Fruit fly (Drosophila melanogaster): Measurements from ENCODE around the gene GILT2.

Gene GILT2

DNA sequence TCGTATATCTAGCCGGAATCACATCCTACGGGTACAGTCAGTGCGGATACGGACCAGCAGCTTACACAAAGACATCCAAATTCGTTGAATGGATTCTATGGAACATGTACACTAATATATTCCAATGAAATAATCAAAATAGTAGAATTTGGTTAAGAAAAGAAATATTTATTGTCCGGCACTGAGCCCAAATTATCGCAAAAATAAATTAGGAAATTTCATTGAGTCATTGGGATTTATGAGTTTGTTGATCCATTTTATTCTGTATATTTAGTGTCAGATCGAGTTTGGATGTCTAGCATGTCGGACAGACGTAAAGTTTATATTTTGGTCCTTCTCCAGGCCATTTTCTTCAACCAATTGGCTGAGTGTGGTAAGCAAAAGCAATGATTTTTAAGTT is 5.1 kb downstream of the GILT2 start, which contains the start of gene CG18754:
Gene CG18754 (plus strand): TSS at position 301 of the 400 bp plus-strand sequence.
- TF ChIP-seq CG9705 (GFP tag; optimal IDR thresholded peaks at IDR 0.05) (no peak), dsf (GFP tag; optimal IDR thresholded peaks at IDR 0.05; ENCODE audit: borderline replicate concordance) (no peak), jim (GFP tag; optimal IDR thresholded peaks at IDR 0.05) (no peak), br (GFP tag; optimal IDR thresholded peaks at IDR 0.05) (no peak), Hr83 (GFP tag; optimal IDR thresholded peaks at IDR 0.05; ENCODE audit: poor library complexity, severe bottlenecking) (no peak), HLH106 (tag; optimal IDR thresholded peaks at IDR 0.05) (no peak)

DNA sequence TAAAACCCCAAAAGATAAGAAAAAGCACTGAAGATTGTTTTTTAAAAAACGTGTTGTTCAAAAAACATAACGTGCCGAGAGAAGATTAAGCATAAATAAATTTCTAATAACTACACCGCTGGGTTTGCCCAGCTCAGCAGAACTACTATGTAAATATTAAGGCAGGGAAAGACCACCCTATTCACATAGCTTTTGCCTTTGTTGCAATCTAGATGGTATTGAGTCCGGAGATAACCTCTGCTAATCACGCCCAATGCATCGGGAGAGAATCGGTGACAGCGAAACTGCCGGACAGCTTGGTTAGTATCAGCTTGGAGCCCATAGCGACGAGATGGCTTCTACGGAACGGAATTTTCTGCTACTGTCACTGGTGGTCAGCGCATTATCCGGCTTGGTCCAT is 7.3 kb downstream of the GILT2 start, which contains the start of gene SPE:
Gene SPE (plus strand): TSS at position 301 of the 400 bp plus-strand sequence.
- TF ChIP-seq Rel (GFP tag; optimal IDR thresholded peaks at IDR 0.05) (no peak), Rel (tag; optimal IDR thresholded peaks at IDR 0.05) (peak; percentile 68), CG9705 (GFP tag; optimal IDR thresholded peaks at IDR 0.05) (no peak), Abd-B (GFP tag; optimal IDR thresholded peaks at IDR 0.05) (no peak)

DNA sequence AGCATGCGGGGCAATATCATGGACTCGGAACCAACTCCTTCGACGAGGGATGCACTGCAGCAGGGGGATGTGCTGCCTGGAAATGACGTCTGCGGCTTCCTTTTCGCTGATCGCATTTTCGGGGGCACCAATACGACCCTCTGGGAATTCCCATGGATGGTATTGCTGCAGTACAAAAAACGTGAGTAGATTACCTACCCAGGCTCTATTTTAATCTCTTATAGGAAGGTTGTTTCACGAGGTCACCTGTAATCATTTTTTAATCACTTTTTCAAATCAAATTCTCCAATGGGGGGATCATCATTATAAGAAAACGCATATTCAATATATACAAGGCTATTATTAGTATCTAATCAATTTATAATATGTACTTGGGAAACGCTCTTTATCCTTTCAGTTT is 8.2 kb downstream of the GILT2 start:
- TF ChIP-seq Myc (optimal IDR thresholded peaks at IDR 0.05) (no peak), Rel (GFP tag; optimal IDR thresholded peaks at IDR 0.05) (no peak), Rel (tag; optimal IDR thresholded peaks at IDR 0.05) (peak; percentile 86)

DNA sequence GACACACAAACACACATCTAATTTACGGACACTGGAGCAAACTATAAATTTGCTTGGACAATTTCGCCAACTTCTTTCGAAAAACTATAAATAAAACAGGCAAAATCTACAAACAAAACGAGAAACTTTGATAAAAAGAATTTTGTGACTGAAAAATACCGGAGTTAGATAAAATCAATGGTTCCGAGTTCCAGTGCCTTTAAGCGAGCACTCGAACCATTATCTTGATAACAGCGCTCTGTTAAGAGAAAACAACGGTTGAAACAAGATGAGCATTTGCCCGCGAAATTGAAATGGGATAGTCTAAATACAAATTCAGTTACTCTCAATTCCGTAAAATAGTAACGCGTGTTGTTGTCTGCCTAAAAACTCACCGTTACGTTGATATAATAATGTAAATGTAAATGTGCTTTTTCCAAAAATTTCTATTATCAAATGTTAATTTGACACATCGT is 15.9 kb downstream of the GILT2 start, which contains the start of gene CG10254:
Gene CG10254 (minus strand): TSS at position 405 of the 455 bp plus-strand sequence.
- TF ChIP-seq br (GFP tag; optimal IDR thresholded peaks at IDR 0.05) (no peak), GATAd (GFP tag; optimal IDR thresholded peaks at IDR 0.05) (no peak), Hr78 (GFP tag; optimal IDR thresholded peaks at IDR 0.05) (no peak), Dif (GFP tag; optimal IDR thresholded peaks at IDR 0.05; ENCODE audit: partially characterized antibody) (no peak), ey (GFP tag; optimal IDR thresholded peaks at IDR 0.05) (no peak), Myc (optimal IDR thresholded peaks at IDR 0.05) (no peak), Jra (GFP tag; optimal IDR thresholded peaks at IDR 0.05) (no peak)

DNA sequence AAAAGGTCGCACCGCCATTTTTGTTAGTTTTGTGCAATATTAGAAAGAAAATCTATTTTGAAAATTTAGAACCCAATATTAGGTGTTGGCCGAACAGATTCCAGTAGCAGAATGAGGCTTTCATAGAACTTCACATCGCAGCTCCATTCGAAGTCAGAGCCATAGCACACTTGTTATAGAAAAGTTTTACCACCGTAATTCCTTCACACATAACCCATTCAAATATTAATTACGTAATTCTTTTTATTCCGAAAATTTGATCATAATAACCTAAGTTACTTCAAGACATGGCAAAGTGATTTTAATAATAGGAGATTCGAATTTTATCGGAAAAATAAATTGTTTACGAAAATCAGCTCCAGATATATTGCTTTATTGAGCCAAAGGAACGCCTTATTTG is 17.4 kb downstream of the GILT2 start, which contains the start of gene CG10252:
Gene CG10252 (minus strand): TSS at position 101 of the 400 bp plus-strand sequence.
- TF ChIP-seq fru (GFP tag; optimal IDR thresholded peaks at IDR 0.05) (no peak), h (GFP tag; optimal IDR thresholded peaks at IDR 0.05) (no peak), Abd-B (GFP tag; optimal IDR thresholded peaks at IDR 0.05) (no peak), dmrt93B (GFP tag; optimal IDR thresholded peaks at IDR 0.05) (no peak), usp (GFP tag; optimal IDR thresholded peaks at IDR 0.05) (no peak), lola (GFP tag; optimal IDR thresholded peaks at IDR 0.05) (no peak), dl (GFP tag; optimal IDR thresholded peaks at IDR 0.05; ENCODE audit: insufficient read depth in 1 of 2, partially characterized antibody in 2 of 2) (no peak), Rel (GFP tag; optimal IDR thresholded peaks at IDR 0.05) (no peak), Rel (tag; optimal IDR thresholded peaks at IDR 0.05) (no peak), OdsH (GFP tag; optimal IDR thresholded peaks at IDR 0.05) (no peak), br (GFP tag; optimal IDR thresholded peaks at IDR 0.05) (no peak), rgr (GFP tag; optimal IDR thresholded peaks at IDR 0.05) (no peak), Dif (GFP tag; optimal IDR thresholded peaks at IDR 0.05; ENCODE audit: partially characterized antibody) (no peak), jim (GFP tag; optimal IDR thresholded peaks at IDR 0.05) (no peak), brk (GFP tag; optimal IDR thresholded peaks at IDR 0.05) (no peak), CrebA (GFP tag; optimal IDR thresholded peaks at IDR 0.05; ENCODE audit: borderline replicate concordance) (no peak), Myc (optimal IDR thresholded peaks at IDR 0.05) (no peak), CG9705 (GFP tag; optimal IDR thresholded peaks at IDR 0.05) (no peak), Vsx2 (GFP tag; optimal IDR thresholded peaks at IDR 0.05; ENCODE audit: partially characterized antibody) (no peak), Hr83 (GFP tag; optimal IDR thresholded peaks at IDR 0.05; ENCODE audit: poor library complexity, severe bottlenecking) (no peak), GATAd (GFP tag; optimal IDR thresholded peaks at IDR 0.05) (no peak)

DNA sequence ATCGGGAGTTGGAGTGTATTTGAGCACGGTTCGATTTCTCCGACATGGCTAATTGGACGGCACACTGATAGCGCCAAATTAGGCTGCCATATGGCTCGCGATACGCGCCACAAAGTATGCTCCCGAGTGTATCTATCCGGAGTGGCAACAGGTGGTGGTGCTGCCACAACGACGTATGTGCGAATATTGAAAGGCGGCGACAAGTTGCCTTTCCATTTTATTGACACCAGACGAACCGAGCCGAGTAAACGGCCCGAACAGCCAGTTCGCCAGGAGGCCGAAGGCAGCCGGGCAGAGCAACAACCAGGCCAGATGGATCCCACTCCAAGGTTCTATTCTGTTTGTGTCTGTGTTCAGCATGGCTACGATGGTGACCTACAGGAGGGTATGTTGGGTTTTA is 20.1 kb downstream of the GILT2 start, which contains the start of gene prt:
Gene prt (minus strand): TSS at position 193 of the 400 bp plus-strand sequence.
- TF ChIP-seq Dfd (GFP tag; optimal IDR thresholded peaks at IDR 0.05) (no peak), Sp1 (GFP tag; optimal IDR thresholded peaks at IDR 0.05) (no peak), brk (GFP tag; optimal IDR thresholded peaks at IDR 0.05) (no peak), sage (GFP tag; optimal IDR thresholded peaks at IDR 0.05) (no peak), Rel (GFP tag; optimal IDR thresholded peaks at IDR 0.05) (no peak), Rel (tag; optimal IDR thresholded peaks at IDR 0.05) (no peak), dmrt93B (GFP tag; optimal IDR thresholded peaks at IDR 0.05) (no peak), usp (GFP tag; optimal IDR thresholded peaks at IDR 0.05) (no peak), br (GFP tag; optimal IDR thresholded peaks at IDR 0.05) (no peak), Hr78 (GFP tag; optimal IDR thresholded peaks at IDR 0.05) (no peak), HLH106 (tag; optimal IDR thresholded peaks at IDR 0.05) (no peak), OdsH (GFP tag; optimal IDR thresholded peaks at IDR 0.05) (no peak), psq (GFP tag; optimal IDR thresholded peaks at IDR 0.05) (no peak), CG9705 (GFP tag; optimal IDR thresholded peaks at IDR 0.05) (no peak), ey (GFP tag; optimal IDR thresholded peaks at IDR 0.05) (no peak), pan (optimal IDR thresholded peaks at IDR 0.05) (no peak)

Measured in whole organism, wandering third instar larva.